Fruit fly (Drosophila melanogaster) whole organism, embryonic: Measurements from ENCODE around the gene w.

ENCODE experiments used
- Abd-B ChIP-seq: fragments of 200-800 bp; sonication (Bioruptor generic); optimal IDR thresholded peaks from 2 replicates; lab custom pipeline; 2018; ENCODE audit warnings: missing biosample characterization, mild to moderate bottlenecking, missing genetic modification characterization, moderate library complexity
- CG10462 ChIP-seq: fragments of 200-800 bp; sonication (Bioruptor generic); optimal IDR thresholded peaks from 2 replicates; lab custom pipeline; 2016; ENCODE audit warnings: missing biosample characterization, missing genetic modification characterization
- CG10979 ChIP-seq: fragments of 200-800 bp; sonication (Bioruptor generic); optimal IDR thresholded peaks from 2 replicates; lab custom pipeline; 2018; ENCODE audit warnings: missing biosample characterization, mild to moderate bottlenecking, missing genetic modification characterization, moderate library complexity
- CG11247 ChIP-seq: fragments of 200-800 bp; sonication (Bioruptor generic); IDR thresholded peaks from 2 replicates; pipeline ENCODE4 v1.3.6; 2022; ENCODE audit warnings: missing biosample characterization, missing genetic modification characterization
- CG1233 ChIP-seq: fragments of 200-800 bp; sonication (Bioruptor generic); optimal IDR thresholded peaks from 4 replicates; lab custom pipeline; 2018; ENCODE audit warnings: missing biosample characterization, mild to moderate bottlenecking, missing genetic modification characterization
- CG13424 ChIP-seq: fragments of 200-800 bp; sonication (Bioruptor generic); optimal IDR thresholded peaks from 2 replicates; lab custom pipeline; 2019; ENCODE audit warnings: missing biosample characterization, mild to moderate bottlenecking, missing genetic modification characterization, moderate library complexity
- CG14014 ChIP-seq: fragments of 200-800 bp; sonication (Bioruptor generic); IDR thresholded peaks from 2 replicates; pipeline ENCODE4 v1.3.6; 2022; ENCODE audit warnings: missing biosample characterization, missing genetic modification characterization
- CG14860 ChIP-seq: fragments of 200-800 bp; sonication (Bioruptor generic); IDR thresholded peaks from 3 replicates; pipeline ENCODE4 v1.3.6; 2022; ENCODE audit warnings: missing biosample characterization, missing genetic modification characterization; ENCODE audit not compliant: partially characterized antibody
- CG15269 ChIP-seq: fragments of 200-800 bp; sonication (Bioruptor generic); optimal IDR thresholded peaks from 2 replicates; lab custom pipeline; 2018; ENCODE audit warnings: missing biosample characterization, mild to moderate bottlenecking, missing genetic modification characterization, moderate library complexity
- CG1529 ChIP-seq: fragments of 200-800 bp; sonication (Bioruptor generic); optimal IDR thresholded peaks from 3 replicates; lab custom pipeline; 2018; ENCODE audit warnings: missing biosample characterization, missing genetic modification characterization
- CG17361 ChIP-seq: fragments of 200-800 bp; sonication (Bioruptor generic); IDR thresholded peaks from 3 replicates; pipeline ENCODE4 v1.3.6; 2022; ENCODE audit warnings: missing biosample characterization, missing genetic modification characterization
- CG1792 ChIP-seq: fragments of 200-800 bp; sonication (Bioruptor generic); optimal IDR thresholded peaks from 2 replicates; lab custom pipeline; 2016; ENCODE audit warnings: missing biosample characterization, missing genetic modification characterization
- CG18011 ChIP-seq: fragments of 200-800 bp; sonication (Bioruptor generic); optimal IDR thresholded peaks from 2 replicates; lab custom pipeline; 2017; ENCODE audit warnings: missing biosample characterization, missing genetic modification characterization, mild to moderate bottlenecking, moderate library complexity, missing genotype
- CG1832 ChIP-seq: fragments of 200-800 bp; sonication (Bioruptor generic); optimal IDR thresholded peaks from 2 replicates; lab custom pipeline; 2017; ENCODE audit warnings: missing biosample characterization, mild to moderate bottlenecking, missing genetic modification characterization, inconsistent platforms
- CG18599 ChIP-seq: fragments of 200-800 bp; sonication (Bioruptor generic); optimal IDR thresholded peaks from 3 replicates; lab custom pipeline; 2017; ENCODE audit warnings: missing biosample characterization, missing genetic modification characterization, mild to moderate bottlenecking, moderate library complexity, missing genetic modification reagents
- CG2202 ChIP-seq: fragments of 200-800 bp; sonication (Bioruptor generic); optimal IDR thresholded peaks from 2 replicates; lab custom pipeline; 2018; ENCODE audit warnings: missing biosample characterization, mild to moderate bottlenecking, missing genetic modification characterization
- CG2875 ChIP-seq: fragments of 200-800 bp; sonication (Bioruptor generic); optimal IDR thresholded peaks from 2 replicates; lab custom pipeline; 2017; ENCODE audit warnings: missing biosample characterization, mild to moderate bottlenecking, missing genetic modification characterization, missing genetic modification reagents
- CG30020 ChIP-seq: fragments of 200-800 bp; optimal IDR thresholded peaks from 2 replicates; lab custom pipeline; 2019; ENCODE audit warnings: missing biosample characterization, mild to moderate bottlenecking, missing genetic modification characterization, moderate library complexity
- CG34224 ChIP-seq: fragments of 200-800 bp; sonication (Bioruptor generic); IDR thresholded peaks from 3 replicates; pipeline ENCODE4 v1.3.6; 2022; ENCODE audit warnings: missing biosample characterization, missing genetic modification characterization; ENCODE audit not compliant: partially characterized antibody
- CG34422 ChIP-seq: fragments of 200-800 bp; sonication (Bioruptor generic); IDR thresholded peaks from 3 replicates; pipeline ENCODE4 v1.3.6; 2022; ENCODE audit warnings: missing biosample characterization, missing genetic modification characterization
- CG42726 ChIP-seq: fragments of 200-800 bp; sonication (Bioruptor generic); IDR thresholded peaks from 2 replicates; pipeline ENCODE4 v1.3.6; 2022; ENCODE audit warnings: missing biosample characterization, missing genetic modification characterization; ENCODE audit not compliant: partially characterized antibody
- CG6272 ChIP-seq: fragments of 200-800 bp; sonication (Bioruptor generic); IDR thresholded peaks from 2 replicates; pipeline ENCODE4 v1.3.6; 2022; ENCODE audit warnings: missing biosample characterization, missing genetic modification characterization
- CG7786 ChIP-seq: fragments of 200-800 bp; sonication (Bioruptor generic); optimal IDR thresholded peaks from 2 replicates; lab custom pipeline; 2016; ENCODE audit warnings: missing biosample characterization, missing genetic modification characterization
- CG8281 ChIP-seq: fragments of 200-800 bp; sonication (Bioruptor generic); optimal IDR thresholded peaks from 2 replicates; lab custom pipeline; 2018; ENCODE audit warnings: missing biosample characterization, mild to moderate bottlenecking, missing genetic modification characterization, moderate library complexity
- CG9609 ChIP-seq: fragments of 200-800 bp; sonication (Bioruptor generic); optimal IDR thresholded peaks from 3 replicates; lab custom pipeline; 2016; ENCODE audit warnings: missing biosample characterization, missing genetic modification characterization
- Dip2 ChIP-seq: fragments of 200-800 bp; sonication (Bioruptor generic); IDR thresholded peaks from 2 replicates; pipeline ENCODE4 v1.3.6; 2022; ENCODE audit warnings: missing biosample characterization, missing genetic modification characterization
- Drgx ChIP-seq: fragments of 200-800 bp; sonication (Bioruptor generic); IDR thresholded peaks from 2 replicates; pipeline ENCODE4 v1.3.6; 2022; ENCODE audit warnings: missing biosample characterization, missing genetic modification characterization
- HHEX ChIP-seq: fragments of 200-800 bp; sonication (Bioruptor generic); optimal IDR thresholded peaks from 3 replicates; lab custom pipeline; 2017; ENCODE audit warnings: missing biosample characterization, mild to moderate bottlenecking, missing genetic modification characterization, missing genetic modification reagents
- HmgD ChIP-seq: fragments of 200-800 bp; sonication (Bioruptor generic); optimal IDR thresholded peaks from 3 replicates; lab custom pipeline; 2016; ENCODE audit warnings: missing biosample characterization, missing genetic modification characterization
- MTF-1 ChIP-seq: fragments of 200-800 bp; sonication (Bioruptor generic); optimal IDR thresholded peaks from 2 replicates; lab custom pipeline; 2018; ENCODE audit warnings: missing biosample characterization, mild to moderate bottlenecking, missing genetic modification characterization, borderline replicate concordance
- NFAT ChIP-seq: fragments of 200-800 bp; sonication (Bioruptor generic); IDR thresholded peaks from 2 replicates; pipeline ENCODE4 v1.3.6; 2022; ENCODE audit warnings: missing biosample characterization, missing genetic modification characterization
- Ptx1 ChIP-seq: fragments of 200-800 bp; sonication (Bioruptor generic); IDR thresholded peaks from 2 replicates; pipeline ENCODE4 v1.3.6; 2022; ENCODE audit warnings: missing biosample characterization, missing genetic modification characterization
- Usf ChIP-seq: fragments of 200-800 bp; sonication (Bioruptor generic); optimal IDR thresholded peaks from 2 replicates; lab custom pipeline; 2017; ENCODE audit warnings: missing genotype, missing biosample characterization, missing genetic modification characterization
- ara ChIP-seq: fragments of 200-800 bp; sonication (Bioruptor generic); IDR thresholded peaks from 2 replicates; pipeline ENCODE4 v1.3.6; 2022; ENCODE audit warnings: missing biosample characterization, missing genetic modification characterization
- az2 ChIP-seq: fragments of 200-800 bp; sonication (Bioruptor generic); optimal IDR thresholded peaks from 3 replicates; lab custom pipeline; 2016; ENCODE audit warnings: missing biosample characterization, missing genetic modification characterization
- chm ChIP-seq: fragments of 200-800 bp; sonication (Bioruptor generic); IDR thresholded peaks from 2 replicates; pipeline ENCODE4 v1.3.6; 2022; ENCODE audit warnings: missing biosample characterization, missing genetic modification characterization
- chn ChIP-seq: fragments of 200-800 bp; sonication (Bioruptor generic); optimal IDR thresholded peaks from 2 replicates; lab custom pipeline; 2016; ENCODE audit warnings: missing biosample characterization, missing genetic modification characterization
- corto ChIP-seq: fragments of 200-800 bp; sonication (Bioruptor generic); optimal IDR thresholded peaks from 2 replicates; lab custom pipeline; 2016; ENCODE audit warnings: missing biosample characterization, mild to moderate bottlenecking, missing genetic modification characterization, moderate library complexity
- emc ChIP-seq: fragments of 200-800 bp; sonication (Bioruptor generic); optimal IDR thresholded peaks from 2 replicates; lab custom pipeline; 2016; ENCODE audit warnings: missing biosample characterization, missing genetic modification characterization
- fru ChIP-seq: fragments of >200 bp; optimal IDR thresholded peaks from 2 replicates; lab custom pipeline; 2017
- grn ChIP-seq: fragments of 200-800 bp; sonication (Bioruptor generic); optimal IDR thresholded peaks from 3 replicates; lab custom pipeline; 2017; ENCODE audit warnings: missing biosample characterization, missing genetic modification characterization
- gsb ChIP-seq: fragments of 200-800 bp; sonication (Bioruptor generic); IDR thresholded peaks from 2 replicates; pipeline ENCODE4 v1.3.6; 2022; ENCODE audit warnings: missing biosample characterization, missing genetic modification characterization
- kay ChIP-seq: fragments of 200-800 bp; sonication (Bioruptor generic); optimal IDR thresholded peaks from 2 replicates; lab custom pipeline; 2016; ENCODE audit warnings: missing biosample characterization, missing genetic modification characterization
- lilli ChIP-seq: fragments of 200-800 bp; sonication (Bioruptor generic); optimal IDR thresholded peaks from 3 replicates; lab custom pipeline; 2016; ENCODE audit warnings: missing biosample characterization, missing genetic modification characterization
- org-1 ChIP-seq: fragments of 200-800 bp; sonication (Bioruptor generic); optimal IDR thresholded peaks from 2 replicates; lab custom pipeline; 2017; ENCODE audit warnings: missing biosample characterization, missing genetic modification characterization
- otp ChIP-seq: fragments of 200-800 bp; sonication (Bioruptor generic); IDR thresholded peaks from 3 replicates; pipeline ENCODE4, ENCODE4 v1.3.6; 2022; ENCODE audit warnings: missing biosample characterization, missing genetic modification characterization
- pan ChIP-seq, 4 experiments: fragments of >200 bp in 3 of 4; fragments of 200-800 bp in 1 of 4; sonication (Bioruptor generic) in 1 of 4; optimal IDR thresholded peaks in 3 of 4; IDR thresholded peaks in 1 of 4; 2 replicates each; pipeline versions ENCODE4 v1.3.6 to Lab custom; 2017 to 2022; ENCODE audit warnings: missing biosample characterization in 2 of 4, missing genetic modification characterization in 2 of 4, mixed read lengths in 1 of 4
- pnt ChIP-seq: fragments of 200-800 bp; sonication (Bioruptor generic); optimal IDR thresholded peaks from 3 replicates; lab custom pipeline; 2016; ENCODE audit warnings: missing biosample characterization, missing genetic modification characterization
- repo ChIP-seq: fragments of 200-800 bp; sonication (Bioruptor generic); optimal IDR thresholded peaks from 2 replicates; lab custom pipeline; 2016; ENCODE audit warnings: missing biosample characterization, missing genetic modification characterization
- tll ChIP-seq, 2 experiments: fragments of 200-800 bp in 1 of 2; fragments of >200 bp in 1 of 2; sonication (Bioruptor generic) in 1 of 2; optimal IDR thresholded peaks; 2 replicates each; lab custom pipeline; 2017 to 2019; ENCODE audit warnings: missing biosample characterization in 2 of 2, missing genetic modification characterization in 2 of 2, mild to moderate bottlenecking in 1 of 2, moderate library complexity in 1 of 2

Gene w

DNA sequence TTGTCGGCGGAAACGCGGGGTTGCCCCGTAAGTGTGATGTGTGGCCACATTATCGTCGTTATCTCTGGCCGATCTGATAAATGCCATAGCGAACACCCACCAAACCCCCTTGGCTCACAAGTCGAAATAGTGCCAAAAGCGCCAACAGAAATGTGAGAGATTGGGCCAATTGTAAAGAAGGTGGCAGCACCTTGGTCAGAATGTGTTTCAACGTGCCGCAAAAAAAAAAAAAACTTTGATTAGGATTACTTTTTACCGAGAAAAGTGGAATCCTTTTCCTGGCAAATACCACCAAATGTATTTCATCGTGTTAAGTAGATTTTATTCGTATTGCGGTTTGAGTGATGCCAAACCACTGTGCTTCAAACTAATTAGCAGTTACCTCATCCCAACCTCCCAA, 53.2 kb downstream of the w start (continued):
- TF ChIP-seq MTF-1 (GFP tag; lab: Kevin White, UChicago) (peak; percentile 15), az2 (GFP tag; lab: Kevin White, UChicago) (peak; percentile 67), CG1233 (GFP tag; lab: Kevin White, UChicago) (peak; percentile 52), otp (GFP tag; lab: Robert Waterston, UW) (peak; percentile 83; the same call in 2 of the 3 replicates), pnt (GFP tag; lab: Kevin White, UChicago) (peak; percentile 68), chm (GFP tag; lab: Robert Waterston, UW) (peak; percentile 56; the same call in 1 of the 2 replicates), gsb (peak; percentile 91), CG15269 (tag; lab: Kevin White, UChicago) (peak; percentile 90), NFAT (peak; percentile 86), CG1792 (GFP tag; lab: Kevin White, UChicago) (peak; percentile 80), kay (GFP tag; lab: Kevin White, UChicago) (peak; percentile 14), CG18599 (GFP tag; lab: Kevin White, UChicago) (peak; percentile 92), fru (lab: Kevin White, UChicago) (no peak), CG9609 (peak; percentile 80), CG30020 (no peak), CG8281 (tag; lab: Kevin White, UChicago) (peak; percentile 37), CG6272 (peak; percentile 78), CG2875 (peak; percentile 48), CG34422 (peak; percentile 85), CG14014 (GFP tag; lab: Robert Waterston, UW) (peak; percentile 92), HmgD (GFP tag; lab: Kevin White, UChicago) (peak; percentile 41), CG18011 (GFP tag; lab: Kevin White, UChicago) (peak; percentile 59), Usf (GFP tag; lab: Kevin White, UChicago) (peak; percentile 49), Drgx (GFP tag; lab: Robert Waterston, UW) (peak; percentile 64), corto (GFP tag; lab: Kevin White, UChicago) (no peak), CG7786 (GFP tag; lab: Kevin White, UChicago) (peak; percentile 85), grn (GFP tag; lab: Kevin White, UChicago) (peak; percentile 78), CG10462 (GFP tag; lab: Kevin White, UChicago) (peak; percentile 2), lilli (GFP tag; lab: Kevin White, UChicago) (peak; percentile 92), CG1529 (GFP tag; lab: Kevin White, UChicago) (no peak), CG14860 (GFP tag; lab: Robert Waterston, UW) (0 out of 3 replicates have a peak, but pooled peaks have one; percentile 48), CG34224 (GFP tag; lab: Robert Waterston, UW) (no peak), CG17361 (GFP tag; lab: Robert Waterston, UW) (peak; percentile 60; the same call in 2 of the 3 replicates), emc (GFP tag; lab: Kevin White, UChicago) (peak; percentile 61), tll (GFP tag; optimal IDR thresholded peaks at IDR 0.05; lab: Kevin White, UChicago) (no peak), CG1832 (GFP tag; lab: Kevin White, UChicago) (no peak), chn (GFP tag; lab: Kevin White, UChicago) (peak; percentile 57), Abd-B (peak; percentile 69), CG10979 (tag; lab: Kevin White, UChicago) (peak; percentile 5), Ptx1 (GFP tag; lab: Robert Waterston, UW) (peak; percentile 90), ara (GFP tag; lab: Robert Waterston, UW) (peak; percentile 55; the same call in 1 of the 2 replicates), CG42726 (GFP tag; lab: Robert Waterston, UW) (no peak), HHEX (peak; percentile 82), CG13424 (tag; lab: Kevin White, UChicago) (peak; percentile 74), CG2202 (tag; lab: Kevin White, UChicago) (no peak), CG11247 (GFP tag; lab: Robert Waterston, UW) (peak; percentile 89), pan (optimal IDR thresholded peaks at IDR 0.05; lab: Kevin White, UChicago) (no peak), pan (GFP tag; optimal IDR thresholded peaks at IDR 0.05 in 1 of 2, IDR thresholded peaks at IDR 0.05 in 1 of 2) (peak in 1 of 2 experiments; percentile 93), repo (GFP tag; lab: Kevin White, UChicago) (peak; percentile 62), Dip2 (GFP tag; lab: Robert Waterston, UW) (peak; percentile 10; the same call in 1 of the 2 replicates), org-1 (GFP tag; lab: Kevin White, UChicago) (peak; percentile 69)
